Worm (Caenorhabditis elegans): ENCODE data around the gene pkc-1.

Gene pkc-1

DNA sequence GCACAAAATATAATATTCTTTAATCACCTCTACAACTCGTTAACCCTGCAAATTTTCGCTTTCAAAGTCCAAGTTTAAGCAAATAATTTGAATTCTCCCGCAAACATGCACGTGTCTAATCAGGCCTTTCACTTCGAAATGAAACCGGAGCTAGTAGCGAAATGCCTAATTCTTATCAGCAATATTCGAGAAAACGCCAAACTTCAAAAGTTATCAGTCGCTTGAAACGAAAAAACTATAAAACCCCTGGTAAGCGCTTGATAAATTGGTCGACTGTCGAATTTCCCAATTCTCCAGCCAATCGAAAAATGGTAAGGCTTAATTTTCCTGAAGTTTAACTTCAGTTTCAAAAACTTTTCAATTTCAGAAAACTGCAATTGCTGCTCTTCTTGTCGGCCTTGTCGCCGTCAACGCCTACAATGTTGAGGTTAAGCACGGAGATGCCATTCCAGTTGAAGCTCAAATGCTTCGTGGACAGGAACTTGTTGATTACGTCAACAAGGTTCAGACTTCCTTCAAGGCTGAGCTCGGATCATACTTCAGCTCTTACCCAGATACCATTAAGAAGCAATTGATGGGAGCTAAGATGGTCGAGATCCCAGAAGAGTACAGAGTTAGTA, 29.0 kb downstream of the pkc-1 start, which contains the start of gene cpr-9:
Gene cpr-9 (plus strand): TSS at position 188 of the 620 bp plus-strand sequence.
- TF ChIP-seq alr-1 (tag; optimal IDR thresholded peaks at IDR 0.05) (no peak), crh-2 (tag; optimal IDR thresholded peaks at IDR 0.05) (peak; percentile 37), ztf-4 (tag; optimal IDR thresholded peaks at IDR 0.05) (no peak), nhr-77 (tag; optimal IDR thresholded peaks at IDR 0.05) (no peak), F13H6.1 (tag; optimal IDR thresholded peaks at IDR 0.05) (no peak), mab-5 (tag; optimal IDR thresholded peaks at IDR 0.05) (no peak), ceh-82 (tag; optimal IDR thresholded peaks at IDR 0.05) (no peak), nhr-21 (tag; optimal IDR thresholded peaks at IDR 0.05) (no peak), nhr-237 (tag; optimal IDR thresholded peaks at IDR 0.05) (no peak), fos-1 (tag; optimal IDR thresholded peaks at IDR 0.05) (peak; percentile 46), mdl-1 (tag; optimal IDR thresholded peaks at IDR 0.05) (peak in 1 of 2 experiments; percentile 19), nhr-6 (tag; optimal IDR thresholded peaks at IDR 0.05) (no peak), ZK546.5 (tag; optimal IDR thresholded peaks at IDR 0.05) (no peak), skn-1 (tag; optimal IDR thresholded peaks at IDR 0.05) (no peak), nhr-25 (tag; optimal IDR thresholded peaks at IDR 0.05) (no peak), lsy-2 (tag; optimal IDR thresholded peaks at IDR 0.05) (no peak), ztf-11 (tag; optimal IDR thresholded peaks at IDR 0.05) (no peak), blmp-1 (tag; optimal IDR thresholded peaks at IDR 0.05; ENCODE audit: insufficient read depth) (no peak), sma-9 (GFP tag; optimal IDR thresholded peaks at IDR 0.05) (peak; percentile 52), sma-9 (tag; optimal IDR thresholded peaks at IDR 0.05) (no peak), C34F6.9 (tag; optimal IDR thresholded peaks at IDR 0.05) (no peak), nhr-23 (tag; optimal IDR thresholded peaks at IDR 0.05) (no peak), dmd-4 (tag; optimal IDR thresholded peaks at IDR 0.05) (no peak), nhr-12 (tag; optimal IDR thresholded peaks at IDR 0.05) (no peak), nhr-129 (tag; optimal IDR thresholded peaks at IDR 0.05) (no peak), mbf-1 (tag; optimal IDR thresholded peaks at IDR 0.05) (no peak), lin-13 (GFP tag; optimal IDR thresholded peaks at IDR 0.05) (no peak), egl-27 (tag; optimal IDR thresholded peaks at IDR 0.05) (no peak), unc-62 (GFP tag; optimal IDR thresholded peaks at IDR 0.05) (no peak), unc-39 (tag; optimal IDR thresholded peaks at IDR 0.05) (no peak), lin-39 (tag; optimal IDR thresholded peaks at IDR 0.05) (no peak), gmeb-1 (tag; optimal IDR thresholded peaks at IDR 0.05) (peak; percentile 34), lin-11 (tag; optimal IDR thresholded peaks at IDR 0.05) (no peak)

DNA sequence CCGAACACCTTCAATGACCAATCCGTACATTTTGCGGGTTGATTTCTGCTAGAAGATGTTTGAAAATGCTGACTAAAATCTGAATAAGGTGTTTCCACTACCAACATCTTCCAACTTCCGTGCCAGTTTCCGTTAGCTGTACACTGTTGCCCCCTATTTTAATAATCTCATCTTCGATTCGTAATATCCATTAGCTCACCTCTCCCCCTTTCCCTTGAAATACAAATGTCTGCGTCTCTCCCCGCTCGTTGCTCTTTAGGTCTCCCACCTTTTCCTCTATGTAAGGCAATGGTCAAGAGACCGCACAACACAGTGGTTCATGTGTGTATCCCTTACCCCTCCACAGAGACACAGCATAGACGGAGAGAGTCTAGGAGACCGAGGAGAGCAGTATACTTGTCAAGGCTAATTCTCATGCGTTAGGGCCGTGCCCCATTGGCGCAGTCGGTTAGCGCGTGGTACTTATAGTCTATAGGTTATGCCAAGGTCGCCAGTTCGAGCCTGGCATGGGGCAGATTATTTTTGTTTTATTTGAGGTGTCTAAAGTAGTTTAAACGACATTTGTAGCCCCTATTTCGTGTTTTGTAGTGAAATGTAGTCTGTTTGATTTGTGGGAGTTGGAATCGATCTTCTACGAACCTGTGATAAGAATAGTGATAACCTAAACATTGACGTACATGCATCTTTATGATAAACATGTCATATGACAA, 30.1 kb downstream of the pkc-1 start, which contains the start of gene gcy-33:
Gene gcy-33 (minus strand): TSS at position 51 of the 710 bp plus-strand sequence.
- TF ChIP-seq unc-62 (GFP tag; optimal IDR thresholded peaks at IDR 0.05) (no peak), ztf-11 (tag; optimal IDR thresholded peaks at IDR 0.05) (no peak), lin-13 (GFP tag; optimal IDR thresholded peaks at IDR 0.05) (peak; percentile 82), C34F6.9 (tag; optimal IDR thresholded peaks at IDR 0.05) (peak; percentile 49), nhr-237 (tag; optimal IDR thresholded peaks at IDR 0.05) (no peak), ceh-16 (tag; optimal IDR thresholded peaks at IDR 0.05) (peak; percentile 39), nhr-129 (tag; optimal IDR thresholded peaks at IDR 0.05) (peak; percentile 93), nhr-10 (tag; optimal IDR thresholded peaks at IDR 0.05) (peak; percentile 1), nhr-21 (tag; optimal IDR thresholded peaks at IDR 0.05) (peak; percentile 84), crh-2 (tag; optimal IDR thresholded peaks at IDR 0.05) (peak; percentile 85), zag-1 (tag; optimal IDR thresholded peaks at IDR 0.05) (peak; percentile 5), sma-9 (GFP tag; optimal IDR thresholded peaks at IDR 0.05) (peak; percentile 84), sma-9 (tag; optimal IDR thresholded peaks at IDR 0.05) (no peak), egl-27 (tag; optimal IDR thresholded peaks at IDR 0.05) (peak; percentile 88), mab-5 (tag; optimal IDR thresholded peaks at IDR 0.05) (peak; percentile 55), lin-11 (tag; optimal IDR thresholded peaks at IDR 0.05) (peak; percentile 73), lsy-2 (tag; optimal IDR thresholded peaks at IDR 0.05) (peak; percentile 59 to 76), sma-3 (GFP tag; optimal IDR thresholded peaks at IDR 0.05) (peak; percentile 87), peb-1 (tag; optimal IDR thresholded peaks at IDR 0.05) (peak; percentile 39), nhr-77 (tag; optimal IDR thresholded peaks at IDR 0.05) (peak; percentile 26), R02D3.7 (tag; optimal IDR thresholded peaks at IDR 0.05) (peak; percentile 1), gmeb-1 (tag; optimal IDR thresholded peaks at IDR 0.05) (peak; percentile 79), nhr-25 (tag; optimal IDR thresholded peaks at IDR 0.05) (no peak), skn-1 (tag; optimal IDR thresholded peaks at IDR 0.05) (no peak), nhr-11 (tag; optimal IDR thresholded peaks at IDR 0.05) (peak; percentile 74), elt-1 (tag; optimal IDR thresholded peaks at IDR 0.05) (no peak), fos-1 (tag; optimal IDR thresholded peaks at IDR 0.05) (peak; percentile 69), F13H6.1 (tag; optimal IDR thresholded peaks at IDR 0.05) (peak; percentile 79), mdl-1 (tag; optimal IDR thresholded peaks at IDR 0.05) (peak; percentile 14 to 70), ceh-82 (tag; optimal IDR thresholded peaks at IDR 0.05) (no peak), nhr-12 (tag; optimal IDR thresholded peaks at IDR 0.05) (no peak), Y55F3AM.14 (GFP tag; optimal IDR thresholded peaks at IDR 0.05) (peak; percentile 65), unc-55 (GFP tag; optimal IDR thresholded peaks at IDR 0.05) (peak; percentile 61), snpc-4 (tag; optimal IDR thresholded peaks at IDR 0.05) (peak; percentile 52), sem-4 (tag; optimal IDR thresholded peaks at IDR 0.05) (peak; percentile 61), alr-1 (tag; optimal IDR thresholded peaks at IDR 0.05) (no peak)

Measured in whole organism, L2 larva.